Worm (Caenorhabditis elegans): ENCODE measurements around the gene sri-66.

DNA sequence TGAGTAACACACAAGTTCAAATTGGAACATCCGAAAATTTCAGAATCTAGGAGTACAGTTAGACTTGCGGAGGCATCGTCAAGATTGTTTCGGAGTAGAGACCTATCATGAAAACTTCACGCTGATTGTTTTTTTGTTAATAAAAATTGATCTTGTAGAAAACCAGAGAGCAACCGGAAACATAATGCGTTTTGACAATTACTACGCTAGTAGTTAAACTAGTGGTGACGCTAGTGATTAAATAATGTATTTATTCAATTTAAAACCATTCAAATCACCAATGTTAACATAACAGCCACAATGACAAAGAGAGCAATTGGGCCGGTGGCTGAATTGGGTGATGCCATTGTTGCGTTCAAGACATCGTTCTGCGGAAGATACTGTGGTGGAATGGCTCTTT, 40.4 kb upstream of the sri-66 start, which contains the start of gene F49H6.17:
- TF ChIP-seq nhr-237 (tag; optimal IDR thresholded peaks at IDR 0.05) (no peak), zag-1 (tag; optimal IDR thresholded peaks at IDR 0.05) (no peak), ceh-82 (tag; optimal IDR thresholded peaks at IDR 0.05) (no peak), mbf-1 (tag; optimal IDR thresholded peaks at IDR 0.05) (no peak)
